Worm (Caenorhabditis elegans): ENCODE measurements around the gene T24F1.7.

- no peak for TF ChIP-seq tbx-2 (tag; optimal IDR thresholded peaks at IDR 0.05)
- no peak for TF ChIP-seq elt-2 (tag; optimal IDR thresholded peaks at IDR 0.05)
- TF ChIP-seq unc-42 (tag; optimal IDR thresholded peaks at IDR 0.05): no peak
Measured at ce11 chrII:11319591-11319990, 7.3 kb downstream of the T24F1.7 start, which contains the start of gene nlp-51.
